Worm (Caenorhabditis elegans) whole organism, L4/young adult: Measurements from ENCODE around the gene Y73B6BL.289.
A peak's percentile ranks its signal among the peaks of the same experiment; 100 is the strongest.

ENCODE experiments used
- W03F9.2 ChIP-seq: fragments of 150-350 bp; optimal IDR thresholded peaks from 2 replicates; lab custom pipeline; 2014; ENCODE audit warnings: missing biosample characterization, missing genetic modification characterization
- dao-5 ChIP-seq: sonication (generic microtip); optimal IDR thresholded peaks from 2 replicates; lab custom pipeline; 2016; ENCODE audit warnings: missing genotype, missing genetic modification characterization, moderate library complexity, missing compliant biosample characterization
- him-1 ChIP-seq: sonication (generic microtip); optimal IDR thresholded peaks from 2 replicates; lab custom pipeline; 2016; ENCODE audit warnings: missing genotype, missing genetic modification reagents, missing genetic modification characterization, missing compliant biosample characterization

Y73B6BL.289 gene

DNA sequence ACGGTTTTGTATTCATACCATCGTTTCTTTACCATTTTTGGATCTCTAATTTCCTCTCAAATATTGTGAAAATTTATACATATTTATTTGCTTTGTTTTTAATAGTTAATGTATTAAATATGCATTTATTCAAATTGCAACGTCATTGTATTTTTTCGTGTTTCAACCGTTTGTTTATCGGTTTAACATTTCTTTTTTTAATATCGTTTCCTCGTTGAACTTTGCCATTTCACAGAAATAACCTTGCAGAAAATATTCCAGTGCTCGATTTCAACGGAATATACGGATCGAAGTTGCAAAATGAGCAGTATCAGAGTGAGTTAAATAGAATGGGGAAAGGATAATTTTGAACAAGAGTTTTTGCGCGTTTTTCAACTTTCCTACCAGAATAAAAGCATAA, 18.0 kb upstream of the Y73B6BL.289 start, which contains the start of gene seu-1:
TSS of gene seu-1 (plus strand) at position 301 of the 400 bp plus-strand sequence.
- TF ChIP-seq him-1 (no peak), dao-5 (tag; lab: Kevin White, UChicago) (no peak), W03F9.2 (tag; lab: Kevin White, UChicago) (no peak)

DNA sequence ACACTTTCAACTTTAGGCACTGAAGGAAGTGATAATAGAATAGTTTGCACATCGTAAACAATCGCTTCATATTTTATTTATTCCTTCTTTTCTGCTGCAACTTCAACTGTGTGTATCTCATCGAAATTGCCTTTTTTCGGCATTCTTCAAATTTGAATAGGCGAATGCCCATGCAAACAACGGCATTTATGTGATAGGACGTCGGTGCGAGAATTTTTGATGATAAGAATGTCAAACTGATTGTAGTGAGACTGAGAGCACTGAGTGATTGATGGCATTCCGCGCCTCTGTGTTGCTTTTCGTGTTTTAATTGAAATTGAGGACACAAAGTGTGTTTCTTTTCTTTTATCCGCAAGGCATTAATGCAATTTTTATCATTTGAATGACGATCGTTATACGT, 16.5 kb upstream of the Y73B6BL.289 start:
- TF ChIP-seq dao-5 (tag; lab: Kevin White, UChicago) = no peak
- peak; percentile 21 for TF ChIP-seq W03F9.2 (tag; lab: Kevin White, UChicago)

DNA sequence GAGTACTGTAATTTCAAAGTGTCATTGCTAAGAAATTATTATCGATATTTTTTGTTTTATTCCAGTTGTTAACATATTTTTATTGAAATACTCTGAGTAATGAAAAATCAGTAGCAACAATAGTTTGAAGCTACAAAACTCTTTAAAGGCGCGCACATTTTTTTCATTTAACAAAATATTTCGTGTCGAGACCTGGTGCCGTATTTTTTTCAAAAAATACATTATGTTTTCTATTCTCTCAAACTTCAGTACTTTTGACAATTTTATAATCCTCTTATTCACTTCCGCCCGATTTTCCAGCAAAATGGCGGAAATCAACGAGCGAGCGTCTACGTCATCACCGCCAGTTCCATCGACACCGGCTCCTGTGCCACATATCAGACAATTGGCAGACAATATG, 13.4 kb upstream of the Y73B6BL.289 start, which contains the start of gene blos-2:
TSS of gene blos-2 (plus strand) at position 301 of the 400 bp plus-strand sequence.
- TF ChIP-seq W03F9.2 (tag; lab: Kevin White, UChicago) (no peak), dao-5 (tag; lab: Kevin White, UChicago) (no peak)

DNA sequence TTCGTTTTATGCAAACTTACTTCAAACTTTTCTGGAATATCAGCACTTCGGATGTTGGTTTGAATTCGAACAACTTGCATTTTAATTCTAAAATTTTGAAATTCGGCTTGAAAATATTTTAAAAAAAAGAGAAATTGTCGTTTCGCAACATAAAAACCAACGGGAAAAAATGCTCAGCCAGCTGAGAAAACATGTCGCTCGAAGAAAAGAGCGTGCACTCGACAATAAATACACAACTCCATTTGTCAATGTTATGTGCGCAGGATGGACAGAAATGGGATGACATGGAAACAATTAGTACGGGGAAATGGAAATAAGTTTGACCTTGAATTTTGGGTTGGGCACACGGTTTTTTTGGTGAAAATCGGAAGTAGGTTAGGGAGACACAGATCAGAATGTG, 11.4 kb upstream of the Y73B6BL.289 start, which contains the start of gene mif-4:
TSS of gene mif-4 (minus strand) at position 87 of the 400 bp plus-strand sequence.
- no peak for TF ChIP-seq W03F9.2 (tag; lab: Kevin White, UChicago)
- TF ChIP-seq dao-5 (tag; lab: Kevin White, UChicago) = no peak
- no peak for TF ChIP-seq him-1

DNA sequence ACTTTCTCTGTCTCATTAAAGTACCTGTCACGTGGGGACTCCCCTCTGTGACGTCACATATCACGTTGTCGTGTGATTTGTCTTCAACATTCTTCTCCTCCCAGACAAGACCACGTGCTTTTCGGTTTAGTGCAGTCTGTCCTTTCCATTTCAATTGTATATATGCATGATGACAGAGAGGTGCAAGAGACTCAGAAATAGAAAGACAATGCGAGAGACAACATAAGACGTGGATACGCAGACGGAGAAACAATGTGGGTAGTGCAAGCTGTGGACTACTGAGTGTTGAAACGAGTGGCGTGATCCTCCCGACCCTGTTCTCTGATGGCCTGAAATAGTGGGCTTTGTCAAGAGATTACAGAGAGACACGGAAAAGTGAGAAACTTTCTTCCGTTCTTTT, 10.6 kb upstream of the Y73B6BL.289 start:
- TF ChIP-seq him-1 (peak; percentile 81), dao-5 (tag; lab: Kevin White, UChicago) (no peak), W03F9.2 (tag; lab: Kevin White, UChicago) (peak; percentile 95)

DNA sequence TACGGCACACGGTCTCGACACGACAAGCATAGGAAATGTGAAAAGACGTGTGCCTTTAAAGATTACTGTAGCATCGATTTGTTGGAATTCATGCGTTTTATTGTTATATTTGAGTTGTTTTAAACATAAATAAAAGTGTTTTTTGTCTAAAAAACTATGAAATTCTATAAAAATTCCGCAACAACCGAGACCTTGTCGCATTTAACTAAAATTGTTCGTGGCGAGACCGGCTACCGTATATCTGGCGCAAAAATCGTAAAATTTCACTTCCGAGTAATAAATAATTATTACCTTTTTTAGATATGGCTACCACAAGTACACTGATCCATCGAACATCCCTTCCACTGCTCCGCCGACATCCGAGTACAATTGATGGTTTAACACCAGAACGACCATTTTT, 10.0 kb upstream of the Y73B6BL.289 start, which contains the start of gene ipla-6:
TSS of gene ipla-6 (plus strand) at position 301 of the 400 bp plus-strand sequence.
- TF ChIP-seq him-1 (no peak), W03F9.2 (tag; lab: Kevin White, UChicago) (no peak), dao-5 (tag; lab: Kevin White, UChicago) (no peak)

DNA sequence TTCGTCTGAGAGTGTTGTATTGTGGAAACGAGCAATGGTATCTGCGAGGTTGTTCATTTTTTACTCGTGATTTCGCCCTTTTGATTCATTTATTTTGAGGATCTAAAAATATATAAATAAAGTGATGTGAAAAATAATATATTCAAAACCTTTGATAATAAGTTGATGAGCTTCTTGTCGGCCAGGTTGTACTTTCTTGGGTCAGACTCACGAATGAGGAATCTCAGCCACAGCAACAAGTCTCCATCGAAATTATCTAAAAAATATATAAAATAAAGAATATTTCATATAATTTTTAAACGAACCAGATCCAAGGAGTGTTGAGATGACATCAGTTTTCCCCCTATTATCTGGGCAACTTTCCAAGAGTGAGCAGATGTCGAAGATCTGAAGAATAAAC, 4.9 kb upstream of the Y73B6BL.289 start, which contains the start of gene Y73B6BL.288:
TSS of gene Y73B6BL.288 (minus strand) at position 101 of the 400 bp plus-strand sequence.
- TF ChIP-seq dao-5 (tag; lab: Kevin White, UChicago) (no peak), him-1 (no peak), W03F9.2 (tag; lab: Kevin White, UChicago) (no peak)

DNA sequence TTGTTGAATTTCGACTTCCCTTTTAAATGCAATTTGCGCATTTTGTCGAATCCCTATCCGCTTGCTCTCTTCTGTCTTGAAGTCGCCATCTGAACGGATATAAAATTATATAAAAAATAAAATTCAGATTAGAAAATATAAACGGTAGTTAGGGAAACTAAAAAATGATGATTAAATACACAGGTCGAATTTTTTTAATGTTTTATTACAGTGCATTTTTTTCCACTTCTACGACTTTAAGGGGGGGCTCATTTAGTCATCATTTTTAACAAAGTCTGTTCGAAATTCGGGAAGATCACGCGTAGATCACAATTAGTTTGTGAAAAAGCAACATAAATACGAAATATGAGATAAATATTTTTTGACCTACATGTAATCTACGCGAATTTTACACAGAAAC, 4.4 kb upstream of the Y73B6BL.289 start, which contains the start of gene Y73B6BL.14:
TSS of gene Y73B6BL.14 (minus strand) at position 101 of the 400 bp plus-strand sequence.
- TF ChIP-seq him-1 = no peak
- no peak for TF ChIP-seq W03F9.2 (tag; lab: Kevin White, UChicago)
- no peak for TF ChIP-seq dao-5 (tag; lab: Kevin White, UChicago)

DNA sequence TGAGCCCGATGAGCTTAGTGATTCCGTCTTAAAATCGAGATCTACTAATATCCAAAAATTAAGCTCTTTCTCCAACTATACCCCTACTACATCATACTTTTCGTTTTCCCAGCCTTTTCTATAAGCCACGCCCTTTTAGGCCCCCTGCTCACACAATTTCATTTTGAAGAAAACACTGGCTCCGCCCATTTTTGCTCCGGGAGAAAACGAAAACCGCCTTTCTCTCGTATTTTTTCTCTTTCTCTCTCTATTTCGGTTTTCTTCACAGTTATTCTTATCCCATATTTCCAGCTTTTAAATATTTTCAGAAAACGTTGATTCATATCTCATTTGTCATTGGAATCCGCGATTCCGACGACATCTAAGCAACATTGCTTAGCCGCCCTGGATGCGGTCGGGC, 14.4 kb downstream of the Y73B6BL.289 start, which contains the start of gene Y73B6BL.47:
TSS of gene Y73B6BL.47 (plus strand) at position 301 of the 400 bp plus-strand sequence.
- TF ChIP-seq W03F9.2 (tag; lab: Kevin White, UChicago) (no peak), him-1 (no peak), dao-5 (tag; lab: Kevin White, UChicago) (no peak)

DNA sequence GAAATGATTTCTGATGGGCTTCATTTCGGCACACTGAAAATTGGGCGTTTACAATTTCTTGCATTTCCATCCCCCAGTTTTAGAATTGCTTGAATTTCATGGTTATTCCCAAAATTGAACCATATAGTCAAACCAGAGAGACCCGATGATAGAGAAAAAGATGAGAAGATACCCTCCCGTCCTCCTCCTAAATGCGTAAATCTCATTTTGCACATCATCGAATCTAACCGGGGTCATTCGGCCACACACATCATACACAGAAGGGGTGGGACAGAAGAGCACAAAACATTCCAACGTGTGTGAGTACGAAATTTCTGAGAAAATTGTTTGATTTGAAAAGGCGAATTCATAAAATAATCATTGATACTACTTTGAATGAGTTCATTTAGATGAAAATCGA, 16.3 kb downstream of the Y73B6BL.289 start:
- TF ChIP-seq dao-5 (tag; lab: Kevin White, UChicago) (no peak), him-1 (no peak), W03F9.2 (tag; lab: Kevin White, UChicago) (no peak)

DNA sequence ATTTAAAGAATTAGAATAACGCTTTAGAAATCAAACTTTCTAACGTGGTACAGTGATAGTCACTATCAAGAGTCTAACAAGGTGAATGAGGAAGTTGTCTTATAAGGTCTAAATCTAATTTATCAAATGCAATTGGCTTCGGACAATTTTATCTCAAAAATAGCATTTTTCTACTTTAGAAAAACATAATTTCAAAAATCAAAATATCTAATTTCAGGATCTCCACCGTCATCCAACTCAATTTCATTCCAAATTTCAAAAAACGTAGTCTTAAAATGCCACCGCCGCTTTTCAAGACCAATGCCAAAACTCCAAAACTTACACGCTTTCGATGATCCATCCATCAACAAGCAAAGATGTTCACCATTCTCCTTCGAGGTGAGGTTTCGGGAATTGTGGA, 17.7 kb downstream of the Y73B6BL.289 start, which contains the start of gene Y73B6BL.270:
TSS of gene Y73B6BL.270 (plus strand) at position 301 of the 400 bp plus-strand sequence.
- TF ChIP-seq him-1 (no peak), dao-5 (tag; lab: Kevin White, UChicago) (no peak), W03F9.2 (tag; lab: Kevin White, UChicago) (no peak)

DNA sequence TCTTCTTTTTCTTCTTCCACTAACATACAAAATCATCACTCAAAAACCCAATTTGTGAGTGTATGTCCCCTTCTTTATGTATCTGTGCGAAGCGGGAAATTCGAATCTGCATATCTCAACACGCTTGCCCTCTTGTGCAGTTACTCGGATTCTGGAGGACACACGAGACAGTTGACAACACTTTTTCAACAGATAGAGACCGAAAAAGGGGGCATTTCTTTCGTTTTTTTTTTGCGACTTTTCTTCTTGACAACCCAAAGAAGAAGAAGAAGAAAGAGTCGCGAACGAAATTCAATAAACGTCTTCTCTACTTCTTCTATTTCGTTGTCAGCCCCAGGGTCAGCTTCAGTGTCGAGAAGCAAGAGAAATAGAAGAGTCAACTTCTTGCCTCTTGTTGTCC, 18.7 kb downstream of the Y73B6BL.289 start:
- no peak for TF ChIP-seq him-1
- TF ChIP-seq W03F9.2 (tag; lab: Kevin White, UChicago) = no peak
- no peak for TF ChIP-seq dao-5 (tag; lab: Kevin White, UChicago)

DNA sequence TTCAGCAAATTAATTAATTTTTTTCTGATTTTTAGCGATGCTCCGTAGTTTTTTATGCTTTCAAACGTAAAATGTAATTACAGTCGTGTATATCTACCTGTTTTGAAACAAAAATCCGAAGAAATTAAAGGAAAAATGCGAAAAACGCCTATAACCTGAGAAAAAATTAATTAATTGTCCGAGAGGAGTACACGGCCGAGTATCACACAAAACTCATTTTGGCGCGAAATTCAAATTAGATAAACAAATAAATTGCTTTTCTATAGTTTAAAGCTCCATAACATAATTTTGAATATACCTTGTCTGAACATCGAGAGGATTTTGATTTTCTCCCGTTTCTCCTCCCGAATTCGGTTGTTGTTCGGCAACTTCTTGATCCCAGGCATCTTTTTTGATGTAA, 22.2 kb downstream of the Y73B6BL.289 start:
- TF ChIP-seq dao-5 (tag; lab: Kevin White, UChicago) = no peak

DNA sequence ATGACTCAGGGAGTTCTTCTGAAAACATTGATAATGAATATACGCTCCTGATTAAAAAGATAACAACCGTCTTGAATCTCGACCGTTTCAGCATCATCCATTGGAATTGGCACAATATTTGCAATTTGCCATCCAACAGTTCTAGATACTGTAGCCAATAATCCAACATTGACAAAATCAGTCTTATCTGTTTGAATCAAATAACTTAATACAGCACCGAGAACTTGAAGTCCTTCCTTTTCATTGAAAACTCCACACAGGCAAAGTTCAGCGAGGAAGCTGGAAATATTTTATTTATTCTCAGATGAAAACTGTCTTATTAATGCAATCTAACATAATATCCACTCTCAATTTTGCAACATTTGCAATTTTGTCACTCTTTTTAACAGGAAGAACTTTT, 25.0 kb downstream of the Y73B6BL.289 start:
- TF ChIP-seq W03F9.2 (tag; lab: Kevin White, UChicago) (no peak), dao-5 (tag; lab: Kevin White, UChicago) (no peak), him-1 (no peak)

DNA sequence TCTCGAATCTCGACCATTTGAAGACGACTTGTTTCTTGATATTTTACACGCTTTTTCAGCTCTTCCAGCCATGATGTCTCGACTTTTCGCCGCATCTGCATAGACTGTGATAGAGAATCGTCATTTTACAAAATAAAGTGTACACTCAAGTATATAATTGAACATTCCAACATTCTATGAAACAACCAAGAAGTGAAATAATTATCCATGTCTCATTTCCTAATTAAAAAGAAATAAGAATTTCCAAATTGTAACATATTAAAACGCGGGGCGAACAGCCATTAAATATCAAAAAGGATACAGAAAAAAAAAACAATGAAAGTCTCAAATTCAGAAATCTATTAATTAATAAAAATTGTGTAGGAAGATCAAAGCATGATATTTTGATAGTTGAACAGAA, 25.7 kb downstream of the Y73B6BL.289 start, which contains the start of gene smg-3:
TSS of gene smg-3 (minus strand) at position 101 of the 400 bp plus-strand sequence.
- no peak for TF ChIP-seq dao-5 (tag; lab: Kevin White, UChicago)
- TF ChIP-seq W03F9.2 (tag; lab: Kevin White, UChicago) = no peak
- TF ChIP-seq him-1 = no peak
